Worm (Caenorhabditis elegans) whole organism, mixed stage, embryonic: ENCODE measurements around the gene clc-33.

ENCODE experiments used
- ceh-43 ChIP-seq: fragments of 200-800 bp; sonication (Bioruptor generic); optimal IDR thresholded peaks from 2 replicates; lab custom pipeline; 2018; ENCODE audit warnings: mild to moderate bottlenecking, missing genetic modification characterization, moderate library complexity, missing compliant biosample characterization
- ces-1 ChIP-seq: fragments of 150-350 bp; optimal IDR thresholded peaks from 2 replicates; lab custom pipeline; 2014; ENCODE audit warnings: missing biosample characterization, missing genetic modification reagents, missing genetic modification characterization
- elt-3 ChIP-seq: fragments of 150-350 bp; optimal IDR thresholded peaks from 2 replicates; lab custom pipeline; 2014; ENCODE audit warnings: missing biosample characterization, missing genetic modification characterization
- flh-1 ChIP-seq: fragments of 200-800 bp; sonication (Bioruptor generic); optimal IDR thresholded peaks from 2 replicates; lab custom pipeline; 2018; ENCODE audit warnings: mild to moderate bottlenecking, missing genetic modification characterization, moderate library complexity, missing compliant biosample characterization
- nhr-2 ChIP-seq: fragments of 150-350 bp; optimal IDR thresholded peaks from 2 replicates; lab custom pipeline; 2014; ENCODE audit warnings: missing biosample characterization, missing genetic modification characterization
- nhr-237 ChIP-seq: fragments of 150-350 bp; optimal IDR thresholded peaks from 2 replicates; lab custom pipeline; 2014; ENCODE audit warnings: missing biosample characterization, missing genetic modification characterization
- snpc-4 ChIP-seq: fragments of 150-350 bp; optimal IDR thresholded peaks from 2 replicates; lab custom pipeline; 2014; ENCODE audit warnings: missing biosample characterization, missing genetic modification characterization
- unc-62 ChIP-seq: fragments of 150-350 bp; optimal IDR thresholded peaks from 2 replicates; lab custom pipeline; 2014; ENCODE audit warnings: missing biosample characterization, missing genetic modification reagents, missing genetic modification characterization

ce11 chrII:796916-797315 is 43.3 kb upstream of the clc-33 start:
- TF ChIP-seq elt-3: no peak
- TF ChIP-seq ces-1 (GFP tag; lab: Kevin White, UChicago): no peak
- no peak for TF ChIP-seq nhr-2 (tag; lab: Kevin White, UChicago)
- no peak for TF ChIP-seq ceh-43 (GFP tag; lab: Kevin White, UChicago)
- no peak for TF ChIP-seq flh-1
- no peak for TF ChIP-seq unc-62 (GFP tag; lab: Kevin White, UChicago)
- TF ChIP-seq nhr-237 (tag; lab: Kevin White, UChicago): no peak
- no peak for TF ChIP-seq snpc-4 (tag; lab: Kevin White, UChicago)
